Worm (Caenorhabditis elegans) whole organism, early embryonic: ENCODE data around the gene E03H12.4.

ENCODE experiments used
- B0310.2 ChIP-seq: sonication (generic microtip); optimal IDR thresholded peaks from 2 replicates; lab custom pipeline; 2016; ENCODE audit warnings: mild to moderate bottlenecking, missing genetic modification characterization, missing compliant biosample characterization
- F13C5.2 ChIP-seq: sonication (generic microtip); optimal IDR thresholded peaks from 2 replicates; lab custom pipeline; 2017; ENCODE audit warnings: mild to moderate bottlenecking, missing genetic modification characterization, inconsistent platforms, missing compliant biosample characterization
- aly-1 ChIP-seq: sonication (generic microtip); optimal IDR thresholded peaks from 2 replicates; lab custom pipeline; 2016; ENCODE audit warnings: missing genetic modification characterization, missing compliant biosample characterization
- ceh-36 ChIP-seq: sonication (generic microtip); optimal IDR thresholded peaks from 2 replicates; lab custom pipeline; 2016; ENCODE audit warnings: missing genetic modification characterization, inconsistent platforms, missing compliant biosample characterization
- ets-7 ChIP-seq: sonication (generic microtip); optimal IDR thresholded peaks from 2 replicates; lab custom pipeline; 2016; ENCODE audit warnings: missing genotype, missing genetic modification characterization, missing compliant biosample characterization
- flt-1 ChIP-seq: fragments of 200-800 bp; sonication (Bioruptor generic); IDR thresholded peaks from 2 replicates; pipeline ENCODE4 v1.3.6; 2022; ENCODE audit warnings: missing genetic modification characterization, missing compliant biosample characterization
- hmg-4 ChIP-seq: fragments of 200-800 bp; sonication (Bioruptor generic); optimal IDR thresholded peaks from 2 replicates; lab custom pipeline; 2018; ENCODE audit warnings: mild to moderate bottlenecking, missing genetic modification characterization, missing compliant biosample characterization
- pes-1 ChIP-seq: fragments of 200-800 bp; sonication (Bioruptor generic); IDR thresholded peaks from 2 replicates; pipeline ENCODE4 v1.3.6; 2022; ENCODE audit warnings: missing genetic modification reagents, missing genetic modification characterization, missing compliant biosample characterization
- scrt-1 ChIP-seq: fragments of 200-800 bp; sonication (Bioruptor generic); IDR thresholded peaks from 2 replicates; pipeline ENCODE4 v1.3.6; 2022; ENCODE audit warnings: missing genetic modification characterization, missing compliant biosample characterization
- tbx-37 ChIP-seq: fragments of 200-800 bp; sonication (Bioruptor generic); conservative IDR thresholded peaks from 2 replicates; pipeline ENCODE4 v1.3.6; 2022; ENCODE audit warnings: missing genetic modification reagents, missing genetic modification characterization, missing compliant biosample characterization

E03H12.4 gene

ce11 chrIV:5028978-5029377 is 46.6 kb downstream of the E03H12.4 start, which contains the start of the genes best-6 and C09B9.2:
best-6 (minus strand) TSS chrIV:5029078.
C09B9.2 (plus strand) TSS chrIV:5029291.
- no peak for TF ChIP-seq hmg-4 (GFP tag; lab: Kevin White, UChicago)

ce11 chrIV:5031346-5031745 is 49.0 kb downstream of the E03H12.4 start:
- no peak for TF ChIP-seq ceh-36 (tag; lab: Kevin White, UChicago)
- TF ChIP-seq B0310.2 (tag; lab: Kevin White, UChicago), result no peak
- no peak for TF ChIP-seq pes-1 (GFP tag; lab: Robert Waterston, UW)
- TF ChIP-seq aly-1 (tag; lab: Kevin White, UChicago), result no peak

- TF ChIP-seq aly-1 (tag; lab: Kevin White, UChicago), result no peak
- TF ChIP-seq ets-7 (tag; lab: Kevin White, UChicago), result no peak
- TF ChIP-seq flt-1 (GFP tag; lab: Robert Waterston, UW), result no peak
- TF ChIP-seq scrt-1 (GFP tag; lab: Robert Waterston, UW), result no peak
- TF ChIP-seq tbx-37 (GFP tag; lab: Robert Waterston, UW), result no peak
- TF ChIP-seq F13C5.2, result no peak
Observed at ce11 chrIV:5033276-5033675, 50.9 kb downstream of the E03H12.4 start, which contains the start of gene C09B9.4. C09B9.4 (minus strand) TSS chrIV:5033376.
